Worm (Caenorhabditis elegans): ENCODE data around the gene dph-2.
A peak's percentile ranks its signal among the peaks of the same experiment; 100 is the strongest.

Gene dph-2

DNA sequence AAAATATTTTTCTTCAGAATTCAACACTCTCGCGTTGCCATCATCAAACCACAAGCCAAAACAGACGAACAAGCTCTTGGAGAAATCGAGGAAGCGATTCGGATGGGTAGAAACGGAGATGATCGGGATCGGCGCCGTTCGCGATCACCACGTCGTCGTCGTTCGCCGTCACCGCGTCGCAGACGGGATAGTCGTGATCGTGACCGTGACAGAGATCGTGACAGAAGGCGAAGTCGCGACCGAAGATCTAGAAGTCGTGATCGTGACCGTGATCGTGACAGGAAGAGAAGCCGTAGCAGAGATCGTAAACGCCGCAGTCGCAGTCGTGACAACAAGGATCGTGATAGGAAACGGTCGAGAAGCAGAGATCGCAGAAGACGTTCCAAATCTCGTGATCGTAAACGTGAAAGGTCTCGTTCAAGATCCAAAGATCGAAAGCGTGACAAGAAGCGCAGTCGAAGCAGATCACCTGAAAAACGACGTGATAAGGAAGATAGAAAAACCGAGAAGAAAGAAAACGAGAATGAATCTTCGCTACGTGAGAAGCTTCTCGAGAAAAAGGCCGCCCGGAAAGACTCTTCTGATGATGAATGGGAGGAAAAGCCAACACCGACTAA lies 52.5 kb downstream of the dph-2 start:
- TF ChIP-seq nhr-21 (tag; optimal IDR thresholded peaks at IDR 0.05) (peak; percentile 18), nhr-23 (tag; optimal IDR thresholded peaks at IDR 0.05) (no peak)

DNA sequence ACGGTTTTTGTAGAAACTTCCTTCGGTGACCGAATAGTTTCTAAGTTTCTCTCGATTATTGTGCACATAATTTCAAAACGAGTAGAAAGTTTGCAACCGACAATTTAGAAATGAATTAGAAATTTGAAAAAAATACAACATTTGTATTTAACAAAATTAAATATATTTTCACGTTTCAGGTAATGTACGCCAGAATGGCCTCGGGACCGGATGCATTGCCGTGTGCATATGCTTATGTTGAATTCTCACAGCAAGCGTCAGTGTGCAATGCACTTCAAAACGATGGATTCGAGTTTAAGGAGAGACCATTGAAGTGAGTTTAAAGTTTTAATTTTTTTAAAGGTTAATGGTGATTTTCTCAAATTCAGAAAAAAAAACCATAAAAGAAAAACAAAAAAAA lies 53.2 kb downstream of the dph-2 start, which contains the start of gene marc-2:
Gene marc-2, minus strand, starts transcription at position 101 of the 400 bp plus-strand sequence.
- no peak for TF ChIP-seq nhr-23 (tag; optimal IDR thresholded peaks at IDR 0.05)
- TF ChIP-seq mbf-1 (tag; optimal IDR thresholded peaks at IDR 0.05): no peak
- no peak for TF ChIP-seq sem-4 (tag; optimal IDR thresholded peaks at IDR 0.05)
- TF ChIP-seq unc-55 (GFP tag; optimal IDR thresholded peaks at IDR 0.05): no peak
- no peak for TF ChIP-seq ceh-16 (tag; optimal IDR thresholded peaks at IDR 0.05)
- no peak for TF ChIP-seq ceh-82 (tag; optimal IDR thresholded peaks at IDR 0.05)
- no peak for TF ChIP-seq elt-1 (tag; optimal IDR thresholded peaks at IDR 0.05)
- TF ChIP-seq ZK546.5 (tag; optimal IDR thresholded peaks at IDR 0.05): no peak
- TF ChIP-seq elt-3 (tag; optimal IDR thresholded peaks at IDR 0.05): no peak

DNA sequence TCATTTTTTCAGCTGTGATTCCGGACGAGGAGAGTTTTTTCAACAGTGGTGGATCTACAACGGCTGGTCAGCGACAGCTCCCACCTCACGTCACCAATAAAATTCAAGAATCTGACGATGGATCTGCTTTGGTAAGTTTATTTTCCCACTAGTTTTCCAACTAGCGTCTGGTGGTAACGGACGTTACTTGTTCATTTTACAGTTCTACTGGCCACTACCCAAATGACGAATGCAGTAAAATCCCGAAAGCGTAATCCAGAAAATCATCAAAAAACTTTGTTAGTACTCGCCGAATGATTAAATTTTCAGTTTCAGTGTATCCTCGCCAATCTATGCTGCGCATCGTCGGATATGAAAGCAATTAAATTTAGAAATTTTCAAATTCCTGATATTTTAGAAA lies 54.5 kb downstream of the dph-2 start:
- TF ChIP-seq blmp-1 (tag; optimal IDR thresholded peaks at IDR 0.05; ENCODE audit: insufficient read depth): no peak
- TF ChIP-seq peb-1 (tag; optimal IDR thresholded peaks at IDR 0.05): no peak
- no peak for TF ChIP-seq egl-27 (tag; optimal IDR thresholded peaks at IDR 0.05)
- no peak for TF ChIP-seq dmd-4 (tag; optimal IDR thresholded peaks at IDR 0.05)
- TF ChIP-seq mdl-1 (tag; optimal IDR thresholded peaks at IDR 0.05): no peak
- no peak for TF ChIP-seq nhr-6 (tag; optimal IDR thresholded peaks at IDR 0.05)
- no peak for TF ChIP-seq F13H6.1 (tag; optimal IDR thresholded peaks at IDR 0.05)
- TF ChIP-seq ztf-1 (GFP tag; conservative IDR thresholded peaks at IDR 0.05): no peak
- no peak for TF ChIP-seq nhr-25 (tag; optimal IDR thresholded peaks at IDR 0.05)
- no peak for TF ChIP-seq gmeb-1 (tag; optimal IDR thresholded peaks at IDR 0.05)

DNA sequence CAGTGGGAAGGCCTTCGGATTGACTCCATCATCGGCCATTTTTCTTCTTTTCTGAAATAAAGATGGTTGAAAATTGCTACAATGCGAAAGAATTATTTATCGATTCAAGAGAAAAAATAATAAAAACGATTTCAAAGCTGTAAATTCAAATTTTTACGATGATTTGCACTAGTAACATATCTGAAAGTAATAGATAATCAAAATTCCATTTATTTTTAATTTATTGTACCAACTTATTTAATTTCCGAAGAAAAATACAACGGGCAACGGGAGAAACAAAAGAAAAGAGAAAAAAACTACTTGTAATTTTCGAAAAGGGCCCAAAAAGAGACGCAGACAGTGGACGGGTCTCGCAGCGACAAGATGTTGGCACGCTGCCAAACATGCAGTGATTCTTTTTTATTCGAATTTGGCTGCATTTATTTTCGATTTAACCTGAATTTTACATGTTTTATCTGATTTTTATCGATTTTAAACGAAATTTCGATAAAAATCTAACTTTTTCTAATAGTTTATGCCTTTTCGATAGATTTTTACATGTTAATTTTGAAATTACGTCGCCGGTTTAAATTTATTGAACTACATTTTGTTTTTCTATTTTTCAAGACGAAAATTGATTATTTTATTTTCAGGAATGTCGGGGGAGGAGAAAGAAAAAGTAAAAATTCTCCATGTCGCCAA lies 55.4 kb downstream of the dph-2 start, which contains the start of the genes snu-13 and rsp-7:
Gene snu-13, minus strand, starts transcription at position 51 of the 681 bp plus-strand sequence.
Gene rsp-7, plus strand, starts transcription at position 631 of the 681 bp plus-strand sequence.
- TF ChIP-seq F13H6.1 (tag; optimal IDR thresholded peaks at IDR 0.05) (peak; percentile 55), nhr-6 (tag; optimal IDR thresholded peaks at IDR 0.05) (no peak), ceh-82 (tag; optimal IDR thresholded peaks at IDR 0.05) (no peak), ceh-16 (tag; optimal IDR thresholded peaks at IDR 0.05) (no peak), ZK546.5 (tag; optimal IDR thresholded peaks at IDR 0.05) (peak; percentile 31), sma-9 (GFP tag; optimal IDR thresholded peaks at IDR 0.05) (peak; percentile 54), sma-9 (tag; optimal IDR thresholded peaks at IDR 0.05) (no peak), crh-2 (tag; optimal IDR thresholded peaks at IDR 0.05) (peak; percentile 87), blmp-1 (tag; optimal IDR thresholded peaks at IDR 0.05; ENCODE audit: insufficient read depth) (peak; percentile 23), sma-3 (GFP tag; optimal IDR thresholded peaks at IDR 0.05) (peak; percentile 69), mdl-1 (tag; optimal IDR thresholded peaks at IDR 0.05) (no peak), nhr-129 (tag; optimal IDR thresholded peaks at IDR 0.05) (peak; percentile 51), dmd-4 (tag; optimal IDR thresholded peaks at IDR 0.05) (no peak), aly-2 (tag; optimal IDR thresholded peaks at IDR 0.05) (no peak), elt-1 (tag; optimal IDR thresholded peaks at IDR 0.05) (no peak), zag-1 (tag; optimal IDR thresholded peaks at IDR 0.05) (no peak), lin-11 (tag; optimal IDR thresholded peaks at IDR 0.05) (peak; percentile 49), snpc-4 (tag; optimal IDR thresholded peaks at IDR 0.05) (peak; percentile 12), ama-1 (optimal IDR thresholded peaks at IDR 0.05) (peak; percentile 15), lin-13 (GFP tag; optimal IDR thresholded peaks at IDR 0.05) (peak; percentile 71), nhr-237 (tag; optimal IDR thresholded peaks at IDR 0.05) (no peak), gmeb-1 (tag; optimal IDR thresholded peaks at IDR 0.05) (peak; percentile 67), nhr-10 (tag; optimal IDR thresholded peaks at IDR 0.05) (no peak), lin-39 (tag; optimal IDR thresholded peaks at IDR 0.05) (no peak), R02D3.7 (tag; optimal IDR thresholded peaks at IDR 0.05) (no peak), nhr-77 (tag; optimal IDR thresholded peaks at IDR 0.05) (no peak), mbf-1 (tag; optimal IDR thresholded peaks at IDR 0.05) (no peak), ztf-1 (GFP tag; conservative IDR thresholded peaks at IDR 0.05) (no peak), nhr-25 (tag; optimal IDR thresholded peaks at IDR 0.05) (peak; percentile 75), mab-5 (tag; optimal IDR thresholded peaks at IDR 0.05) (no peak), alr-1 (tag; optimal IDR thresholded peaks at IDR 0.05) (no peak), skn-1 (tag; optimal IDR thresholded peaks at IDR 0.05) (no peak), unc-39 (tag; optimal IDR thresholded peaks at IDR 0.05) (no peak), nhr-23 (tag; optimal IDR thresholded peaks at IDR 0.05) (no peak), nhr-12 (tag; optimal IDR thresholded peaks at IDR 0.05) (no peak), unc-62 (GFP tag; optimal IDR thresholded peaks at IDR 0.05) (no peak), fos-1 (tag; optimal IDR thresholded peaks at IDR 0.05) (peak; percentile 34), lsy-2 (tag; optimal IDR thresholded peaks at IDR 0.05) (peak; percentile 58 to 91), unc-55 (GFP tag; optimal IDR thresholded peaks at IDR 0.05) (peak; percentile 90), nhr-21 (tag; optimal IDR thresholded peaks at IDR 0.05) (peak; percentile 51), ztf-11 (tag; optimal IDR thresholded peaks at IDR 0.05) (no peak), sem-4 (tag; optimal IDR thresholded peaks at IDR 0.05) (peak; percentile 62)
